Worm (Caenorhabditis elegans): Measurements from ENCODE around the gene F10C1.1.
"Not testable (repeated sequence)": the region's sequence is repeated elsewhere in the genome, so short reads cannot be mapped to it uniquely, and the experiment has no call there.

Gene F10C1.1

ce11 chrII:5774120-5774519 lies at the start of gene F10C1.1, which contains the start of gene dmd-5:
F10C1.1 (plus strand) TSS chrII:5774229.
dmd-5 (minus strand) TSS chrII:5774220.
- no peak for TF ChIP-seq unc-62 (GFP tag; optimal IDR thresholded peaks at IDR 0.05)

DNA sequence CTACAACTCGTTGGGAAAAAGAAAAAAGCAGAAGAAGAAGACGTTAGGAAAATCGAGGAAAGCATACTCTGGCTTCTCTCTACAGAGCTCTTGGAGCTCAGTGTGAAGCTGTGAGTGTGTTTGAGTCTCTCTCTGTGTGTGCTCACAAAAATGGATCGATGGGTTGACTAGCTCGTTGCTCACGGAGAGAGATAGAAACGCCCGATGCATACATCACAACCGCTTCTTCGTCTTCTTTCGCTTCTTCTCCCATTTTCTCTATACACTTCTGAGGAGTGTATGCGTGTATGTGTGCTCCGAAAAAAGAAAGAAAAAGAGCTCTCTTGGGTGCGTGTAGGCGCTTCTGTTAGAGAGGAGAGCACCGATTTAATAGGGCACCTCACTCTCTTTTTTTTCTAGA lies 48.9 kb upstream of the F10C1.1 start:
- TF ChIP-seq unc-62 (GFP tag; optimal IDR thresholded peaks at IDR 0.05), result no peak

DNA sequence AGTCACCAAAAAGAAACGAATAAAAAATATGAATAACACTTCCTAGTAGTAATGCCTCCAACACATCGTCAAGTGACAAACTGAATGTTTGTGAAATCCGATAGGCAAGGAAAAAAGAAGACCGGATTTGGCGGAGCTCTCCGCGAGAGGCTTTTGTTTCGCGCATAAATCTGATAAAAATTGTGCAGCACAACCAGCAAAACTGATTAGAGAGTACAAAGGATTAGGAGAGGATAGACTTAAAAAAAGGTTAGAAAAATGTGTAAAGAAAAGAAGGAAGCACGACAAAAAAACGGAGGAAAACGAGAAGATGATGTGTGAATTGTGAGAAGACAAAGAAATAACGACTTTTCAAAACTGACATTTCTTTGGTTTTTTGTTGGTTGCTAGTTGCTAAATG lies 46.3 kb upstream of the F10C1.1 start, which contains the start of gene rab-3:
TSS of gene rab-3 (minus strand) at position 147 of the 400 bp plus-strand sequence.
- no peak for TF ChIP-seq unc-62 (GFP tag; optimal IDR thresholded peaks at IDR 0.05)

DNA sequence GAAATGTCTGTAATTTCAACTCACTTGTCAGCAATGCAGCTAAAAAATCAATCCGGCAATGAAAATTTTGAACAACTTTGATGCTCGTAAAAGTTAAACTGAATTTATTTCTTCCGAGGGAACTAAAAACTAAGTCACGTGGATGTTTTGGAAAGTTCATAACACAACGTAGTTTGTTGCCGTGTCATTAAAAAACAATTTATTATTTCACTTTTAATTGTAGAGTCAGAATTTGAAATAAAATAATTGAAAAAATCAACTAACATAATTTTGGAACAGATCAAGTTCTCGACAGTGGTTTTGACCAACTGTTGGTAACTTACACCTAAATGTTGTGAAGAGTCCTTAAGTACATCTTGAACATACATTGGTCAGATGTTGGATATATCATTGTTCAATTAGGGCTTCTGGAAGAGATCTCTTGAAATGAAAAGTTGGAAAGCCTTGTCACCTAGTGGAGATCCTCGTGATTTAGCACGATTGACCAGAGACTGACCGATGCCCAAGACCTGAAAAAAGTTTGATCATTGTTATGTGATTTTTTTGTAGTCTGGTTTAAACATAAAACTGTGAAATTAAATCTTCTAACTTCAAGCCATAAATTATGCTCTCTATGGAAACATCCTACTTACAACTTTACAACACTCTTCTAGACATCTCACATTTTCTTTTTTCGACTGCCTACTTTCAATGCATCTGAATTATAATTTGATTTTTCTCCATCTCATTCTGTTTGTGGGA lies 43.5 kb upstream of the F10C1.1 start, which contains the start of the genes C18A3.7 and C18A3.11:
TSS of gene C18A3.7 (minus strand) at position 101 of the 741 bp plus-strand sequence.
TSS of gene C18A3.11 (plus strand) at position 691 of the 741 bp plus-strand sequence.
- TF ChIP-seq unc-62 (GFP tag; optimal IDR thresholded peaks at IDR 0.05), result no peak

- no peak for TF ChIP-seq unc-62 (GFP tag; optimal IDR thresholded peaks at IDR 0.05)
These were observed 39.1 kb upstream of the F10C1.1 start for ce11 chrII:5734883-5735282.

DNA sequence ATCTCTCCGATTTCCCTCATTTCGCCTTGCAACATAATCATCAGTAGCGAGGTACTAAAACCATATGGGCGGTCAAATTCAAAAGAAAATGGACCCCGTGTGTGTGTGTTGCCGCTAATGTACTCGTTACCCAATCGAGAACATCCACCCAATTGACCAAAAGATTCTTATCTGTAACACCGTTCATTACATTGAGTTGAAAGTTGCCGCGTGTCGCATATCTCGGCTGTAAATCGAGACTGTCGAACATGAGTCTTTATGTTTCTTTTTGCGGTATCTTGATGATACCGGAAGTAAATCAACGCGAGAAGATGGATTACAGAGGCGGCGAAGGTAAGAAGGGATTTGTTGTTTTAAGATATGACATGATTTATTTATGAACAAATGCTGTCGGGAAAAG lies 38.3 kb upstream of the F10C1.1 start:
- TF ChIP-seq unc-62 (GFP tag; optimal IDR thresholded peaks at IDR 0.05), result no peak

DNA sequence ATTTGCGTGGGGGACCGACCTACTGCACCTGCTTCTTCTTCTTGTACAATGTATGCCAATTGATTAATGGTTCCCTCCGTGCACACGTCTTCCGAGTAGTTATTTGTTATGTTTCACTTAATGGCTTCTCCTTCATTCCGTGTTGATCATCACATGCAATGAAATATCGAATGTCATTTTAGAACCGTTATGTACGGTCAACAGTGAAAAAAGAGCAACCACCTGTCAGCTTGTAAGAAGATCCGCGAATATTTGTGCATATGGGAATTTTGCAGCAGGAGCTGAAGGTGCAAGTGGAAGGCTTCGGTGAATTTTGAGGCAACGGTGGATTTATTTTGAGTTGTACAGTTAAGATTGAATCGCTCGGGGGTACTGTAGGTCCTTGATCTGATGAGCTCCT lies 37.4 kb upstream of the F10C1.1 start:
- TF ChIP-seq unc-62 (GFP tag; optimal IDR thresholded peaks at IDR 0.05), result no peak

- TF ChIP-seq unc-62 (GFP tag; optimal IDR thresholded peaks at IDR 0.05), result no peak
These were observed 35.2 kb upstream of the F10C1.1 start, which contains the start of gene hlh-14 for ce11 chrII:5738795-5739194. hlh-14 (minus strand) TSS chrII:5738895.

DNA sequence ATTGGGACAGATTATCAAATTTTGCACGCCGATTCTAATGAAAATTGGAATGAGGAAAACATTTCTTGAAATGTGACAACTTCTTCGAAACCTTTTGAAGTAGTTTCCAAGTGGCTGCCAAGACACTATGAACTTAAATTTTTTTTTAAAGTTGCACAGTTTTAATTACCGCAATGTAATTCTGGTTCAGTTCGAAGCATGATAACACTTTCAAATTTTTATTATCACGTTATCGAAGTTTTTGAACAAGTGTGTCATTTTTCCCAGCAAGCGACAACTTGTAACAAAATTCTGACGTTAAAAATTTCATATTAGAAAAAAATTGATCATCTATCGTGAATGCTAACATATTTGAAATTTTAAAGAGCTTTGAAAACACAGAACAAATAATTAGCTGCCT lies 31.3 kb upstream of the F10C1.1 start:
- TF ChIP-seq unc-62 (GFP tag; optimal IDR thresholded peaks at IDR 0.05), result no peak

ce11 chrII:5744342-5744741 lies 29.7 kb upstream of the F10C1.1 start:
- TF ChIP-seq unc-62 (GFP tag; optimal IDR thresholded peaks at IDR 0.05), result no peak

ce11 chrII:5745088-5745487 lies 28.9 kb upstream of the F10C1.1 start, which contains the start of gene F10C1.9:
F10C1.9 (minus strand) TSS chrII:5745284.
- TF ChIP-seq unc-62 (GFP tag; optimal IDR thresholded peaks at IDR 0.05), result no peak

DNA sequence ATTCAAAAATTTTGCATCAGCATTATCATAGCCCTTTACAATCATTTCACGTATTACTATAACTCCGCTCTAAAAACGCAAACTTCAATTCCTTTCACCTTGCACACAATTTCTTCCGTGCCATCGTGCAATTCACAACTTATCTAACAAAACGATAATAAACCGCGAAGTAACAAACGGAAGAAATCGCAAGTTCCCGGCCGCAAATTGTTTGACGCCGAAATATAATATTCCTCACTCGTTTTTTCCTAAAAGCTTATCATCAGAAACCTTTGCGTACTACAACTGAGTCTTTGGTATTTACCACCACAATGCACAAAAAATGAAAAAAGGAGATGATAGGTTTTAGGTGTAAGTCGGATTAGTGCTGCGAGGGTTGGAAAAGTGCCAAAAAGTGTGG lies 26.7 kb upstream of the F10C1.1 start:
- no peak for TF ChIP-seq unc-62 (GFP tag; optimal IDR thresholded peaks at IDR 0.05)

DNA sequence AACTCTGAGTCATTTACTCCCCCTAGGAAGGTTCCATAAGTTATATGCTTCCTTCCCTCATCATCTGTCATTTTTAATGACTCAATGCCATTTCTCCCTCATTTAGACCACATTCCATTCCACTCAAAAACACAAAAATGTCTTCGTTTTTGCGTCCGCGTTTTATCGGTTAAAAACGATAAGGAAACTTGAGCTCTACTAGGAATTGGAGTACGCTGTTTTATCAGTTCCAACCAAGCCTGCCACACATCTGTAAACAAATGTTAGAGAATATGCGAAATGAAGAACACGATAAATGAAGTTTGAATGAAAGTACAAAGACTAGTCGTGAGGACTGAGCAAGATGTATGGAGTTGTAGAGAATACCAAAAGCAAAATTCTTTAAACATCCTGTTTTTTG lies 25.6 kb upstream of the F10C1.1 start:
- TF ChIP-seq unc-62 (GFP tag; optimal IDR thresholded peaks at IDR 0.05), result no peak

DNA sequence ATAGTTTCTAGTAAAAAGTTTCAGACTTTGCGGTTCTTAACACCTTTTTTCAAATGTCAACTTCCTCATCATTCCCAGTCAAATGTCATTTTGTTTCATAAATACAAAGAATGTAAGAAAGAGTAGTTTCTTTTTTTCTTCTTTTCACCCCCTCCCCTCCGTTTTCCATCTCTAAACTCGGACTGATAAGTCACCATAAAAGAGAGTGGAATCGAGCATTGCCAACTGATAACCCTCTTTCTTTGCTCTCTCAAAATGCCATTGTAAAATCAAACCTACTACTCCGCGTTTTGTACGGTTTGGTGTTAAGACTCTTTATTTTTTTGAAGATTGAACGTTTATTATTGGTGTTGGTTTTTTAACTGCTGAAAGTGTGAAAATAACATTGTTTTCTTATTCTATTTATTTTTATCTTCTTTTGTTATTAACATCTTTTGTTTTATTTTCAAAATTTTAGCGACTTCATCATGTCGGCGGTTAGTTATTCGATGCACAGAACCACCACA lies 24.2 kb upstream of the F10C1.1 start, which contains the start of gene ifb-2:
TSS of gene ifb-2 (plus strand) at position 456 of the 506 bp plus-strand sequence.
- no peak for TF ChIP-seq unc-62 (GFP tag; optimal IDR thresholded peaks at IDR 0.05)

DNA sequence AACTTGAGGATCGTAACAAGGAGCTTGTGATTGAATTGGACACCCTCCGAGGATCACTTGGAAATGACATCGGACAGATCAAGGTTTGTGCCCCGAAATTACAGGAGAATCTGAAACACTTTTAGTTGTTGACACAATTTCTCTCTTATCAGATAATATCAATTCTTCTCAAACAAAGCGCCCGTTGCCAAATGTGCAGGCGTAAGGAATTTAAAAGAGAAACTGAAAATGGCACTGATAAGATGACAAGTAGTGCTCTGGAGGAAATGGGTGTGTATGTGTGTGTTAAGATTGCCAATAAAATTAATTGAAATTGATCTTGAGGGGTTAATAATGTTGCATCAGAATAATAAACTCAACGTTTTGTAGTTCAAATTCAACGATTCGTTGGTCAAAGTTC lies 22.7 kb upstream of the F10C1.1 start:
- no peak for TF ChIP-seq unc-62 (GFP tag; optimal IDR thresholded peaks at IDR 0.05)

DNA sequence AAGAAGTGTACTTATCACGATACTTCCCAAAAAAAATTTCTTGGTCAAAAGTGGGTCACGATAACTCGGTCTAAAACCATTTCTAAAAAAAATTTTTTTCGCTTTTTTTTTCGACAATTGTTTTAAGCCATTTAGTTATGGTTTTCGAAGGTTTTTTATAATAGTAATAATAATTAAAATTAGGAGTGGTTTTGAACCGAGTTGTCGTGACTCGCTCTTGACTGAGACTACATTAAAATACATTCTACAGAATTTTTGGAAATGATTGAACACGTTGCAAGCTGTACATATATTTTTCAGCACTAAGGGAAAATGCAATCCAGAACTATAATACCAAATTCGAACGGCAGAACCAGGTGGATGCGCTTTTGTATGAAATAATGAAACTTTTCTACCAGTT lies 19.9 kb upstream of the F10C1.1 start, which contains the start of gene F10C1.8:
TSS of gene F10C1.8 (plus strand) at position 301 of the 400 bp plus-strand sequence.
- no peak for TF ChIP-seq unc-62 (GFP tag; optimal IDR thresholded peaks at IDR 0.05)

DNA sequence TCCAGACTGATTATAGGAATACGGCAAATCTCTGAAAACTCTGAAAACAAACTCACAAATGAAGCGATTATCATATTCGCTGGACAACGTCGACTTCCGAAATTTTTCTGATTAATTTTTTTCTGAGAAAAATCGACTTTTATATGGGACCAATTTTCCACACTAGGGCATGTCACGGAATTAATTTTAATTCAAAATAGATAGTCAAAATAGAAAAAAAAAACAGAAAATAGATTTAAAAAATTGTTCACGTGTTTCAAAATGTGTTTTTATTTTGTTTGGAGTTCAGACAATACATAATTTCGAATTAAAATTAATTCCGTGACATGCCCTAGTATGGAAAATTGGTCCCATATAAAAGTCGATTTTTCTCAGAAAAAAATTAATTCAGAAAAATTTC lies 16.4 kb upstream of the F10C1.1 start, which contains the start of the genes F10C1.3 and F10C1.23:
TSS of gene F10C1.3 (minus strand) at position 101 of the 400 bp plus-strand sequence.
TSS of gene F10C1.23 (plus strand) at position 385 of the 400 bp plus-strand sequence.
- not testable (repeated sequence) for TF ChIP-seq unc-62 (GFP tag; optimal IDR thresholded peaks at IDR 0.05)

Measured in whole organism, dauer.